Worm (Caenorhabditis elegans): ENCODE measurements around the gene T13A10.1.

DNA sequence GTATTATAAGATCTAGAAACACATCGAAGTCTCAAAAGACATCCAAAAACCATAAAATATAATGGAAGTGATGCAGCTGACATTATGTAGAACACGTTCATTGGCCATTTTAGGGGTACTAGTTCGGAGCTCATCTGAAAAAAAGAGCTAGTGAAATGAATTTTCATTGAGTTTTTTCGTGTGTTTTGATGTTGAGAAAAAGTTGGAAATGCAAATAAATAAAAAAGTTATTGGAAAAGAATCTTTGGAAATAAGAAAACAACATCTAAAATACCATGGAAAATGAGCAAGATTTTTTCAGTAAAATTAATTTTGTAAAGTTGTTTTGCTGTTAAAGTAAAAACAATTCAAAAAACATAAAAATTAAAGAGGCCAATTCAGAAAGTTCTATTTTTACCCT, 14.9 kb downstream of the T13A10.1 start, which contains the start of gene srv-24:
- TF ChIP-seq ceh-13 (GFP tag; optimal IDR thresholded peaks at IDR 0.05) (no peak), flt-1 (GFP tag; IDR thresholded peaks at IDR 0.05) (no peak), tra-4 (tag; optimal IDR thresholded peaks at IDR 0.05) (no peak), ama-1 (optimal IDR thresholded peaks at IDR 0.05) (no peak), hnd-1 (tag; optimal IDR thresholded peaks at IDR 0.05) (no peak), aly-1 (tag; optimal IDR thresholded peaks at IDR 0.05) (no peak), ets-7 (tag; optimal IDR thresholded peaks at IDR 0.05) (no peak), ceh-36 (tag; optimal IDR thresholded peaks at IDR 0.05) (no peak), hmbx-1 (tag; optimal IDR thresholded peaks at IDR 0.05) (no peak), hmg-4 (GFP tag; optimal IDR thresholded peaks at IDR 0.05) (no peak), scrt-1 (GFP tag; IDR thresholded peaks at IDR 0.05) (no peak), sea-1 (GFP tag; conservative IDR thresholded peaks at IDR 0.05) (no peak)

All from whole organism, early embryonic.